Fruit fly (Drosophila melanogaster): ENCODE measurements around the gene trn.

dm6 chr3L:13146491-13146890 is 32.4 kb downstream of the trn start:
- no peak for TF ChIP-seq salm (tag; optimal IDR thresholded peaks at IDR 0.05)
- no peak for TF ChIP-seq CG8765 (GFP tag; IDR thresholded peaks at IDR 0.05)
- TF ChIP-seq maf-S (GFP tag; optimal IDR thresholded peaks at IDR 0.05) = no peak
- no peak for TF ChIP-seq Dip2 (GFP tag; IDR thresholded peaks at IDR 0.05)
- TF ChIP-seq nerfin-2 (GFP tag; IDR thresholded peaks at IDR 0.05; ENCODE audit: partially characterized antibody) = no peak
- TF ChIP-seq CG13624 (GFP tag; optimal IDR thresholded peaks at IDR 0.05) = no peak
- TF ChIP-seq CG11085 (GFP tag; IDR thresholded peaks at IDR 0.05) = no peak
- no peak for TF ChIP-seq CG3838 (GFP tag; optimal IDR thresholded peaks at IDR 0.05)
- TF ChIP-seq Meics (GFP tag; optimal IDR thresholded peaks at IDR 0.05) = no peak
- TF ChIP-seq Sox100B (GFP tag; optimal IDR thresholded peaks at IDR 0.05) = no peak
- no peak for TF ChIP-seq CG4424 (GFP tag; optimal IDR thresholded peaks at IDR 0.05)
- TF ChIP-seq D19B (GFP tag; optimal IDR thresholded peaks at IDR 0.05) = no peak
- TF ChIP-seq CG8290 (GFP tag; optimal IDR thresholded peaks at IDR 0.05) = no peak
- no peak for TF ChIP-seq CG8290 (tag; optimal IDR thresholded peaks at IDR 0.05)
